Fruit fly (Drosophila melanogaster): ENCODE results near the gene noi.

DNA sequence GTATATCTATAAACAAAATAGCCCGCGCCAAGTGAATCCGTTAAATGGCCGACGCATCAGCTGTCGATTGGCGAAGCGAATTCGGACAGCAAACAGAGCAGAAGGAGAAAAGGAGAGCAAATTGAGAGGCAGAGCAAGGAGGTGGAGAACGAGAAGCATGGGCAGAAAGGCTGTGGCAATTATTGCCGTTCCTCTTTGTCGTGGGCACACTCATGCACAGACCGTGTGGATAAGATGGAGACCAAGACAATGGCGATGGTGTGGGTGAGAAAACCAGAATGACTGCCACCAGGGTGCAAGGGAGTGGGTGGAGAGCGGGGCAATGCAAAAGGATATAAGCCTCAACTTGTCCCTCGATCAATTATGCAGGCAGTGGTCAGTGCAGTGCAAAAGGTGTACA lies 19.9 kb upstream of the noi start:
- TF ChIP-seq CG14711 (tag; optimal IDR thresholded peaks at IDR 0.05) (no peak), CG1620 (GFP tag; optimal IDR thresholded peaks at IDR 0.05) (no peak), CG33017 (tag; optimal IDR thresholded peaks at IDR 0.05) (no peak), bab1 (GFP tag; optimal IDR thresholded peaks at IDR 0.05) (no peak), ovo (GFP tag; optimal IDR thresholded peaks at IDR 0.05) (no peak), CG7101 (tag; optimal IDR thresholded peaks at IDR 0.05) (no peak), Hr96 (GFP tag; optimal IDR thresholded peaks at IDR 0.05) (no peak), pad (GFP tag; optimal IDR thresholded peaks at IDR 0.05) (peak; percentile 0), cnc (optimal IDR thresholded peaks at IDR 0.05) (no peak), Clk (GFP tag; optimal IDR thresholded peaks at IDR 0.05) (no peak)
